Fruit fly (Drosophila melanogaster): ENCODE measurements around the gene CG34174.
A peak's percentile ranks its signal among the peaks of the same experiment; 100 is the strongest.

CG34174 gene

DNA sequence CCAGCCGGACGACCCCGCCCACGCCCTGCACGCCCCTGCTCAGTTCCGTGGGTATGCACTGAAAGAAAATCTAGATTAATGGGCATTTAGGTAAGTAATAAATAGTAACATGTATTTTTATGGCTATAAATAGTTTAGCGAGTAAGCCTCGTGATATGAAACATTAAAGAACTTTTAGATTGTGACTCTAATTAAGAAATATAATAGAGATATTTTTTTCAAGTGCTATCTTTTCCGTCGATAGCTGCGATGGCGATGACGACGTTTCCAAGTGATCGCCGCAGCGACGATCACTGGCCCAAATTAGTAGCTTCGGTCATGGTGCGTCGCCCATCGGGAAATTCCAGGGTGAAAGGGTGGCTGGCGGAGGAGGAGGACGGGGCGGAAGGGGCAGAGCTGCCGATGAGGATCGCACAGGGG lies 33.9 kb upstream of the CG34174 start (continued):
- TF ChIP-seq CG4404 (GFP tag; IDR thresholded peaks at IDR 0.05), result peak; percentile 84
- TF ChIP-seq insv (GFP tag; optimal IDR thresholded peaks at IDR 0.05), result no peak
- TF ChIP-seq CG13894 (tag; optimal IDR thresholded peaks at IDR 0.05), result peak; percentile 24
- TF ChIP-seq tup (GFP tag; optimal IDR thresholded peaks at IDR 0.05), result peak; percentile 68
- no peak for TF ChIP-seq HmgD (GFP tag; optimal IDR thresholded peaks at IDR 0.05)
- TF ChIP-seq CG2678 (tag; optimal IDR thresholded peaks at IDR 0.05), result peak; percentile 93
- TF ChIP-seq CG7987 (GFP tag; optimal IDR thresholded peaks at IDR 0.05), result peak; percentile 53
- peak; percentile 94 for TF ChIP-seq phol (tag; optimal IDR thresholded peaks at IDR 0.05)
- peak; percentile 87 for TF ChIP-seq sr (GFP tag; IDR thresholded peaks at IDR 0.05)
- TF ChIP-seq CG9215 (GFP tag; IDR thresholded peaks at IDR 0.05), result peak; percentile 66
- TF ChIP-seq fd96Cb (tag; optimal IDR thresholded peaks at IDR 0.05), result peak; percentile 94
- no peak for TF ChIP-seq hb (GFP tag; IDR thresholded peaks at IDR 0.05; ENCODE audit: partially characterized antibody)
- TF ChIP-seq mld (GFP tag; IDR thresholded peaks at IDR 0.05; ENCODE audit: partially characterized antibody), result no peak
- peak; percentile 97 for TF ChIP-seq Med (GFP tag)
- TF ChIP-seq CG3838 (GFP tag; optimal IDR thresholded peaks at IDR 0.05), result peak; percentile 73
- TF ChIP-seq Oaz (GFP tag; IDR thresholded peaks at IDR 0.05), result peak; percentile 68
- no peak for TF ChIP-seq Scr (GFP tag; IDR thresholded peaks at IDR 0.05; ENCODE audit: partially characterized antibody)
- no peak for TF ChIP-seq CG2129 (GFP tag; IDR thresholded peaks at IDR 0.05; ENCODE audit: partially characterized antibody)
- peak; percentile 40 for TF ChIP-seq crc (GFP tag; optimal IDR thresholded peaks at IDR 0.05)
- TF ChIP-seq Mrtf (GFP tag; IDR thresholded peaks at IDR 0.05), result peak; percentile 87
- TF ChIP-seq kah (GFP tag; optimal IDR thresholded peaks at IDR 0.05), result peak; percentile 87
- TF ChIP-seq CG2199 (GFP tag; IDR thresholded peaks at IDR 0.05), result peak; percentile 80; the same call in 2 of the 3 replicates
- TF ChIP-seq mirr (GFP tag; optimal IDR thresholded peaks at IDR 0.05), result no peak
- peak; percentile 89 for TF ChIP-seq esg (GFP tag; conservative IDR thresholded peaks at IDR 0.05)
- peak; percentile 94 for TF ChIP-seq CG15601 (tag; optimal IDR thresholded peaks at IDR 0.05)
- TF ChIP-seq dpn (GFP tag; optimal IDR thresholded peaks at IDR 0.05), result peak; percentile 66 to 80
- peak; percentile 86 for TF ChIP-seq CG15011 (GFP tag; optimal IDR thresholded peaks at IDR 0.05)
- no peak for TF ChIP-seq CG3995 (GFP tag; optimal IDR thresholded peaks at IDR 0.05)
- peak; percentile 76 for TF ChIP-seq CG8359 (GFP tag; optimal IDR thresholded peaks at IDR 0.05; ENCODE audit: borderline replicate concordance)
- TF ChIP-seq CG13624 (GFP tag; optimal IDR thresholded peaks at IDR 0.05), result peak; percentile 60
- TF ChIP-seq CG16863 (GFP tag; optimal IDR thresholded peaks at IDR 0.05), result peak; percentile 76
- TF ChIP-seq CG16813 (GFP tag; IDR thresholded peaks at IDR 0.05; ENCODE audit: partially characterized antibody), result no peak
- peak; percentile 85 for TF ChIP-seq CG1233 (GFP tag; optimal IDR thresholded peaks at IDR 0.05)
- peak; percentile 92 for TF ChIP-seq Six4 (GFP tag; optimal IDR thresholded peaks at IDR 0.05)
- TF ChIP-seq CG3281 (GFP tag; optimal IDR thresholded peaks at IDR 0.05), result peak; percentile 81
- TF ChIP-seq CG7357 (GFP tag; IDR thresholded peaks at IDR 0.05), result peak; percentile 72; the same call in 2 of the 3 replicates
- peak; percentile 63 for TF ChIP-seq CG33213 (GFP tag; optimal IDR thresholded peaks at IDR 0.05)
- peak; percentile 62 for TF ChIP-seq GATAe (GFP tag; conservative IDR thresholded peaks at IDR 0.05)
- peak; percentile 93 for TF ChIP-seq CG18262 (tag; optimal IDR thresholded peaks at IDR 0.05)
- TF ChIP-seq CG15514 (GFP tag; optimal IDR thresholded peaks at IDR 0.05), result peak; percentile 74
- TF ChIP-seq bbx (GFP tag; IDR thresholded peaks at IDR 0.05; ENCODE audit: partially characterized antibody), result no peak
- peak; percentile 89 for TF ChIP-seq CG32532 (GFP tag; IDR thresholded peaks at IDR 0.05)
- peak; percentile 85; the same call in 1 of the 2 replicates for TF ChIP-seq sens-2 (GFP tag; IDR thresholded peaks at IDR 0.05)
- peak; percentile 78 for TF ChIP-seq CG9609 (GFP tag; optimal IDR thresholded peaks at IDR 0.05)
- peak; percentile 73 for TF ChIP-seq CG12744 (GFP tag; optimal IDR thresholded peaks at IDR 0.05)
- TF ChIP-seq gcm2 (GFP tag; optimal IDR thresholded peaks at IDR 0.05), result peak; percentile 44
- TF ChIP-seq Atf3 (GFP tag; optimal IDR thresholded peaks at IDR 0.05), result peak; percentile 64
- peak; percentile 76 for TF ChIP-seq Lim3 (GFP tag; IDR thresholded peaks at IDR 0.05)
- TF ChIP-seq unpg (GFP tag; optimal IDR thresholded peaks at IDR 0.05), result peak; percentile 95
- TF ChIP-seq ems (GFP tag; optimal IDR thresholded peaks at IDR 0.05), result peak; percentile 84

All from whole organism, embryonic.